Fruit fly (Drosophila melanogaster): ENCODE results near the gene CG10359.

- TF ChIP-seq CG8478 (optimal IDR thresholded peaks at IDR 0.05): no peak
- no peak for TF ChIP-seq CTCF (optimal IDR thresholded peaks at IDR 0.05)
These were observed 34.4 kb downstream of the CG10359 start for dm6 chr3L:3646361-3646759.
